Fruit fly (Drosophila melanogaster): ENCODE measurements around the gene CG32100.

Gene CG32100

dm6 chr3L:12287370-12287769 lies 20.0 kb downstream of the CG32100 start (continued):
- TF ChIP-seq ind (GFP tag; optimal IDR thresholded peaks at IDR 0.05), result no peak
- no peak for TF ChIP-seq NC2α (GFP tag; optimal IDR thresholded peaks at IDR 0.05)
- no peak for TF ChIP-seq sima (GFP tag; optimal IDR thresholded peaks at IDR 0.05)
- no peak for TF ChIP-seq trem (tag; optimal IDR thresholded peaks at IDR 0.05)
- TF ChIP-seq Dip2 (GFP tag; IDR thresholded peaks at IDR 0.05), result no peak
- TF ChIP-seq CkIIα-i1 (GFP tag; IDR thresholded peaks at IDR 0.05), result no peak
- no peak for TF ChIP-seq CG2202 (tag; optimal IDR thresholded peaks at IDR 0.05)
- TF ChIP-seq CG6689 (GFP tag; IDR thresholded peaks at IDR 0.05), result peak; percentile 35; the same call in 1 of the 2 replicates
- TF ChIP-seq CG31441 (GFP tag; IDR thresholded peaks at IDR 0.05), result no peak
- no peak for TF ChIP-seq CG34224 (GFP tag; IDR thresholded peaks at IDR 0.05; ENCODE audit: partially characterized antibody)
- TF ChIP-seq Tbp (GFP tag; optimal IDR thresholded peaks at IDR 0.05), result no peak
- no peak for TF ChIP-seq vnd (GFP tag; IDR thresholded peaks at IDR 0.05; ENCODE audit: partially characterized antibody)
- no peak for TF ChIP-seq vvl (GFP tag; IDR thresholded peaks at IDR 0.05)
- no peak for TF ChIP-seq ems (GFP tag; optimal IDR thresholded peaks at IDR 0.05)
- no peak for TF ChIP-seq CG12942 (GFP tag; optimal IDR thresholded peaks at IDR 0.05)
- no peak for TF ChIP-seq gcm2 (GFP tag; optimal IDR thresholded peaks at IDR 0.05)
- TF ChIP-seq bsh (GFP tag; optimal IDR thresholded peaks at IDR 0.05), result no peak
- TF ChIP-seq zfh1 (GFP tag; IDR thresholded peaks at IDR 0.05), result peak; percentile 43; the same call in 1 of the 3 replicates
- TF ChIP-seq zf30C (GFP tag; optimal IDR thresholded peaks at IDR 0.05), result no peak
- TF ChIP-seq Usf (GFP tag; optimal IDR thresholded peaks at IDR 0.05), result no peak
- no peak for TF ChIP-seq Ravus (GFP tag; IDR thresholded peaks at IDR 0.05)
- TF ChIP-seq CG10959 (GFP tag; IDR thresholded peaks at IDR 0.05), result 0 out of 2 replicates have a peak, but pooled peaks have one; percentile 27
- no peak for TF ChIP-seq NC2β (GFP tag; optimal IDR thresholded peaks at IDR 0.05)
- no peak for TF ChIP-seq sqz (GFP tag; optimal IDR thresholded peaks at IDR 0.05)
- no peak for TF ChIP-seq pita (GFP tag; optimal IDR thresholded peaks at IDR 0.05)
- TF ChIP-seq ttk (GFP tag; IDR thresholded peaks at IDR 0.05), result 0 out of 2 replicates have a peak, but pooled peaks have one; percentile 12
- TF ChIP-seq zen2 (GFP tag; IDR thresholded peaks at IDR 0.05; ENCODE audit: partially characterized antibody), result no peak
- TF ChIP-seq CG4730 (GFP tag; IDR thresholded peaks at IDR 0.05), result no peak
- no peak for TF ChIP-seq NfI (GFP tag; optimal IDR thresholded peaks at IDR 0.05)
- TF ChIP-seq unpg (GFP tag; optimal IDR thresholded peaks at IDR 0.05), result no peak
- no peak for TF ChIP-seq CG6254 (GFP tag; optimal IDR thresholded peaks at IDR 0.05)
- no peak for TF ChIP-seq ac (GFP tag; optimal IDR thresholded peaks at IDR 0.05)
- no peak for TF ChIP-seq CG3838 (GFP tag; optimal IDR thresholded peaks at IDR 0.05)
- no peak for TF ChIP-seq C15 (GFP tag; IDR thresholded peaks at IDR 0.05)
- no peak for TF ChIP-seq Doc3 (GFP tag; IDR thresholded peaks at IDR 0.05; ENCODE audit: partially characterized antibody)
- no peak for TF ChIP-seq sob (GFP tag; IDR thresholded peaks at IDR 0.05)
- no peak for TF ChIP-seq Deaf1 (tag; optimal IDR thresholded peaks at IDR 0.05)
- TF ChIP-seq prd (optimal IDR thresholded peaks at IDR 0.05), result no peak
- peak; percentile 54; the same call in 2 of the 3 replicates for TF ChIP-seq prd (GFP tag; IDR thresholded peaks at IDR 0.05)
- TF ChIP-seq sisA (GFP tag; IDR thresholded peaks at IDR 0.05), result 0 out of 2 replicates have a peak, but pooled peaks have one; percentile 11
- TF ChIP-seq bab2 (GFP tag; optimal IDR thresholded peaks at IDR 0.05), result no peak
- peak; percentile 28; the same call in 1 of the 2 replicates for TF ChIP-seq Xrp1 (GFP tag; IDR thresholded peaks at IDR 0.05)
- TF ChIP-seq hb (GFP tag; IDR thresholded peaks at IDR 0.05; ENCODE audit: partially characterized antibody), result no peak
- no peak for TF ChIP-seq slou (GFP tag; optimal IDR thresholded peaks at IDR 0.05)
- TF ChIP-seq GATAe (GFP tag; conservative IDR thresholded peaks at IDR 0.05), result no peak
- TF ChIP-seq CG10654 (GFP tag; optimal IDR thresholded peaks at IDR 0.05), result no peak
- no peak for TF ChIP-seq CG9817 (tag; optimal IDR thresholded peaks at IDR 0.05)
- TF ChIP-seq ken (GFP tag; IDR thresholded peaks at IDR 0.05), result no peak
- no peak for TF ChIP-seq her (GFP tag; optimal IDR thresholded peaks at IDR 0.05)
- no peak for TF ChIP-seq CG7928 (GFP tag; optimal IDR thresholded peaks at IDR 0.05)
- TF ChIP-seq lola (GFP tag; optimal IDR thresholded peaks at IDR 0.05), result no peak
- no peak for TF ChIP-seq CG14441 (GFP tag; IDR thresholded peaks at IDR 0.05)

Measured in whole organism, embryonic.